Worm (Caenorhabditis elegans): Measurements from ENCODE around the gene F21F8.5.

F21F8.5 gene

ce11 chrV:8235331-8235730 is 30.8 kb downstream of the F21F8.5 start (continued):
- TF ChIP-seq mcd-1 (GFP tag; IDR thresholded peaks at IDR 0.05) (no peak), nfya-1 (tag; optimal IDR thresholded peaks at IDR 0.05; ENCODE audit: borderline replicate concordance, insufficient read depth) (no peak), F52B5.7 (tag; optimal IDR thresholded peaks at IDR 0.05) (peak; percentile 13)

DNA sequence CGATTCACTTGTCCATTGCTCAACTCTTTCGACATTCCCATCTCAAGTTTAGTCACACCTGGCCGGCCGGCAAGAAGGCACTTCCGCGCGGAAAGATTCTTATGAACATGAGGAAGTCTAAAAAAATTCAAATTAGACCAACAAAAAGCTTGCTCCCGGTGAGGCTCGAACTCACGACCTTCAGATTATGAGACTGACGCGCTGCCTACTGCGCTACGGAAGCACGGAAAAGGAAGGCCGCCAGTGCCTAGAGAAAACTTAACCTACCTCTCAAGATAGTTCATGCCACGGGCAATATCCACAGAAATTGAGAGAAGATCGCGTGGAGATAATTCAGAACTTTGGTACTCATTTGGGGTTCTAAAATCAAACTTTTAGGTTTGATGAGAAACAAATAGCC is 36.1 kb downstream of the F21F8.5 start:
- TF ChIP-seq ceh-100 (GFP tag; IDR thresholded peaks at IDR 0.05) (peak; percentile 12; the same call in 1 of the 2 replicates), F33H1.4 (GFP tag; IDR thresholded peaks at IDR 0.05) (no peak), ekl-4 (GFP tag; IDR thresholded peaks at IDR 0.05) (no peak), pbrm-1 (GFP tag; IDR thresholded peaks at IDR 0.05) (peak; percentile 77), hmg-1.2 (GFP tag; IDR thresholded peaks at IDR 0.05) (peak; percentile 50; the same call in 1 of the 2 replicates), repo-1 (tag; optimal IDR thresholded peaks at IDR 0.05) (no peak), ztf-28 (GFP tag; IDR thresholded peaks at IDR 0.05) (no peak), lsl-1 (GFP tag; optimal IDR thresholded peaks at IDR 0.05) (peak; percentile 0), madf-6 (GFP tag; IDR thresholded peaks at IDR 0.05) (peak; percentile 53; the same call in 1 of the 2 replicates), xnd-1 (tag; optimal IDR thresholded peaks at IDR 0.05) (no peak), Y53F4B.3 (GFP tag; IDR thresholded peaks at IDR 0.05) (no peak), snpc-1.1 (tag; optimal IDR thresholded peaks at IDR 0.05; ENCODE audit: insufficient read depth) (peak; percentile 53), ZK185.1 (tag; optimal IDR thresholded peaks at IDR 0.05; ENCODE audit: poor library complexity, severe bottlenecking) (peak; percentile 65), nhr-90 (tag; optimal IDR thresholded peaks at IDR 0.05) (peak; percentile 65), C17E4.6 (GFP tag; IDR thresholded peaks at IDR 0.05) (no peak), ztf-25 (GFP tag; IDR thresholded peaks at IDR 0.05) (0 out of 2 replicates have a peak, but pooled peaks have one; percentile 46), ceh-79 (tag; optimal IDR thresholded peaks at IDR 0.05) (no peak), T26A5.8 (tag; optimal IDR thresholded peaks at IDR 0.05) (no peak), sdz-38 (tag; optimal IDR thresholded peaks at IDR 0.05) (no peak), snpc-3.4 (tag; optimal IDR thresholded peaks at IDR 0.05) (no peak), mcd-1 (GFP tag; IDR thresholded peaks at IDR 0.05) (0 out of 2 replicates have a peak, but pooled peaks have one; percentile 25), madf-3 (GFP tag; IDR thresholded peaks at IDR 0.05) (no peak), snpc-4 (GFP tag; optimal IDR thresholded peaks at IDR 0.05) (peak; percentile 41), snpc-4 (tag; optimal IDR thresholded peaks at IDR 0.05) (peak; percentile 68 to 92 (median 80)), him-1 (tag; optimal IDR thresholded peaks at IDR 0.05) (peak; percentile 78), fkh-3 (tag; optimal IDR thresholded peaks at IDR 0.05) (no peak), B0261.1 (tag; optimal IDR thresholded peaks at IDR 0.05) (peak; percentile 69), ceh-27 (GFP tag; optimal IDR thresholded peaks at IDR 0.05) (no peak), ceh-40 (GFP tag; IDR thresholded peaks at IDR 0.05) (0 out of 2 replicates have a peak, but pooled peaks have one; percentile 41), ztf-18 (tag; optimal IDR thresholded peaks at IDR 0.05) (peak; percentile 26), ceh-58 (GFP tag; IDR thresholded peaks at IDR 0.05) (no peak), rcor-1 (GFP tag; IDR thresholded peaks at IDR 0.05) (no peak), ztf-3 (GFP tag; optimal IDR thresholded peaks at IDR 0.05) (no peak), mxl-1 (tag; optimal IDR thresholded peaks at IDR 0.05) (no peak), F49E8.2 (tag; optimal IDR thresholded peaks at IDR 0.05; ENCODE audit: insufficient read depth) (no peak), attf-6 (GFP tag; IDR thresholded peaks at IDR 0.05) (peak; percentile 59; the same call in 1 of the 2 replicates), rpc-1 (optimal IDR thresholded peaks at IDR 0.05) (peak; percentile 59), rpc-1 (tag; optimal IDR thresholded peaks at IDR 0.05) (peak; percentile 79), dox-1 (GFP tag; IDR thresholded peaks at IDR 0.05) (peak; percentile 62; the same call in 1 of the 2 replicates), die-1 (tag; optimal IDR thresholded peaks at IDR 0.05) (peak; percentile 56), nhr-179 (tag; optimal IDR thresholded peaks at IDR 0.05) (no peak), zim-3 (tag; optimal IDR thresholded peaks at IDR 0.05) (peak; percentile 33), lin-26 (GFP tag; IDR thresholded peaks at IDR 0.05) (peak; percentile 74), C06A6.2 (GFP tag; conservative IDR thresholded peaks at IDR 0.05) (no peak), mes-4 (tag; optimal IDR thresholded peaks at IDR 0.05) (peak; percentile 23), nfya-1 (tag; optimal IDR thresholded peaks at IDR 0.05; ENCODE audit: borderline replicate concordance, insufficient read depth) (no peak)

Data from whole organism, young adult.